Fruit fly (Drosophila melanogaster) whole organism, wandering third instar larva: Measurements from ENCODE around the gene CG14089.

Source experiments
- Jra ChIP-seq: sonication (Bioruptor generic); optimal IDR thresholded peaks from 2 replicates; lab custom pipeline; 2016; ENCODE audit warnings: missing biosample characterization, missing genetic modification characterization
- fru ChIP-seq: fragments of 200-800 bp; sonication (Bioruptor generic); optimal IDR thresholded peaks from 3 replicates; lab custom pipeline; 2016; ENCODE audit warnings: missing biosample characterization, mild to moderate bottlenecking, missing genetic modification characterization
- psq ChIP-seq: fragments of 200-800 bp; sonication (Bioruptor generic); optimal IDR thresholded peaks from 3 replicates; lab custom pipeline; 2017; ENCODE audit warnings: missing biosample characterization, mild to moderate bottlenecking, missing genetic modification characterization, moderate library complexity

DNA sequence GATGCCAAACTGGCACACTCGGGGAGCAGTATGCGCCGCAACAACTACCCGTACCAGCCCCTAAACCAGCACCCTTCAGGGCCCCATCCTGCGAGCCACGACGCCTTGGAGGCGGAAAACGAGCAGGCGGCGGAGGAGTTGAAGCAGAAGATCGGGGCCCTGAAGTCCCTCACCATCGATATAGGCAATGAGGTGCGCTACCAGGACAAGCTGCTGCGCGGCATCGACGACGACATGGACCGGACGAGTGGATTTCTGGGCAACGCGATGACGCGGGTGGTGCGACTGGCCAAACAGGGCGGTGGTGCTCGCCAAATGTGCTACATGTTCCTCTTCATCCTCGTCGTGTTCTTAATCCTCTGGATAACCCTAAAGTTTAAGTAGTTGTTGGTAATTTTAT lies 18.9 kb downstream of the CG14089 start:
- TF ChIP-seq fru = no peak
- no peak for TF ChIP-seq Jra
- TF ChIP-seq psq (GFP tag; lab: Kevin White, UChicago) = no peak
